Worm (Caenorhabditis elegans): ENCODE measurements around the gene cht-3.

The cht-3 gene

ce11 chrIV:7047762-7048178, 44.3 kb downstream of the cht-3 start:
- TF ChIP-seq unc-55 (GFP tag; optimal IDR thresholded peaks at IDR 0.05): peak; percentile 13
- TF ChIP-seq ceh-18 (tag; optimal IDR thresholded peaks at IDR 0.05): peak; percentile 1
- peak; percentile 27 for TF ChIP-seq dve-1 (tag; optimal IDR thresholded peaks at IDR 0.05)
- peak; percentile 62 for TF ChIP-seq elt-2 (tag; optimal IDR thresholded peaks at IDR 0.05)
- TF ChIP-seq ceh-34 (tag; optimal IDR thresholded peaks at IDR 0.05): no peak
- TF ChIP-seq ceh-45 (GFP tag; IDR thresholded peaks at IDR 0.05): no peak
- TF ChIP-seq pqm-1 (tag; optimal IDR thresholded peaks at IDR 0.05): peak; percentile 30
- TF ChIP-seq ceh-19 (GFP tag; optimal IDR thresholded peaks at IDR 0.05): no peak

ce11 chrIV:7048637-7049245, 45.3 kb downstream of the cht-3 start:
- TF ChIP-seq unc-86 (tag; optimal IDR thresholded peaks at IDR 0.05) (no peak), ceh-19 (GFP tag; optimal IDR thresholded peaks at IDR 0.05) (no peak), sox-4 (tag; optimal IDR thresholded peaks at IDR 0.05) (no peak), ceh-30 (tag; optimal IDR thresholded peaks at IDR 0.05) (no peak), pqm-1 (tag; optimal IDR thresholded peaks at IDR 0.05) (no peak), unc-3 (GFP tag; conservative IDR thresholded peaks at IDR 0.05) (no peak), unc-3 (tag; optimal IDR thresholded peaks at IDR 0.05) (no peak), sdc-2 (tag; optimal IDR thresholded peaks at IDR 0.05) (no peak), dve-1 (tag; optimal IDR thresholded peaks at IDR 0.05) (no peak), unc-42 (tag; optimal IDR thresholded peaks at IDR 0.05) (no peak), ahr-1 (tag; optimal IDR thresholded peaks at IDR 0.05) (no peak)

ce11 chrIV:7049672-7050206, 46.3 kb downstream of the cht-3 start, which contains the start of gene nhr-105:
nhr-105 (plus strand) TSS chrIV:7050156.
- no peak for TF ChIP-seq elt-4 (tag; optimal IDR thresholded peaks at IDR 0.05)
- TF ChIP-seq unc-3 (GFP tag; conservative IDR thresholded peaks at IDR 0.05): no peak
- no peak for TF ChIP-seq unc-3 (tag; optimal IDR thresholded peaks at IDR 0.05)

- TF ChIP-seq nhr-232 (tag; optimal IDR thresholded peaks at IDR 0.05): no peak
- TF ChIP-seq ref-2 (tag; optimal IDR thresholded peaks at IDR 0.05): no peak
- TF ChIP-seq fax-1 (tag; optimal IDR thresholded peaks at IDR 0.05): no peak
- no peak for TF ChIP-seq odd-2 (tag; optimal IDR thresholded peaks at IDR 0.05)
- no peak for TF ChIP-seq ceh-19 (GFP tag; optimal IDR thresholded peaks at IDR 0.05)
Measured at ce11 chrIV:7051515-7051914, 48.1 kb downstream of the cht-3 start.

ce11 chrIV:7052135-7052534, 48.7 kb downstream of the cht-3 start:
- TF ChIP-seq tbx-2 (tag; optimal IDR thresholded peaks at IDR 0.05) (no peak), pha-2 (tag; optimal IDR thresholded peaks at IDR 0.05) (no peak), hlh-8 (tag; optimal IDR thresholded peaks at IDR 0.05) (no peak), F13H6.1 (tag; optimal IDR thresholded peaks at IDR 0.05) (no peak)

ce11 chrIV:7057677-7058076, 54.3 kb downstream of the cht-3 start, which contains the start of gene srx-50:
srx-50 (plus strand) TSS chrIV:7057977.
- TF ChIP-seq K02D7.2 (tag; optimal IDR thresholded peaks at IDR 0.05): no peak
- no peak for TF ChIP-seq elt-2 (tag; optimal IDR thresholded peaks at IDR 0.05)
- TF ChIP-seq rnt-1 (tag; optimal IDR thresholded peaks at IDR 0.05): no peak
- TF ChIP-seq ama-1 (optimal IDR thresholded peaks at IDR 0.05): no peak
- TF ChIP-seq syd-9 (tag; optimal IDR thresholded peaks at IDR 0.05): no peak
- TF ChIP-seq sox-2 (GFP tag; IDR thresholded peaks at IDR 0.05): no peak
- no peak for TF ChIP-seq unc-86 (tag; optimal IDR thresholded peaks at IDR 0.05)
- no peak for TF ChIP-seq nhr-11 (tag; optimal IDR thresholded peaks at IDR 0.05)
- no peak for TF ChIP-seq hlh-8 (tag; optimal IDR thresholded peaks at IDR 0.05)
- TF ChIP-seq ceh-45 (GFP tag; IDR thresholded peaks at IDR 0.05): no peak
- TF ChIP-seq pax-1 (tag; optimal IDR thresholded peaks at IDR 0.05): no peak
- no peak for TF ChIP-seq hlh-30 (tag; optimal IDR thresholded peaks at IDR 0.05; ENCODE audit: insufficient read depth)
- TF ChIP-seq ztf-16 (tag; optimal IDR thresholded peaks at IDR 0.05): no peak
- TF ChIP-seq zip-5 (tag; optimal IDR thresholded peaks at IDR 0.05): no peak
- TF ChIP-seq ceh-48 (tag; optimal IDR thresholded peaks at IDR 0.05): no peak

All from whole organism, late embryonic.